Fruit fly (Drosophila melanogaster) whole organism, embryonic: ENCODE measurements around the gene asun.

Source experiments
- Abd-B ChIP-seq: fragments of 200-800 bp; sonication (Bioruptor generic); optimal IDR thresholded peaks from 2 replicates; lab custom pipeline; 2018; ENCODE audit warnings: missing biosample characterization, mild to moderate bottlenecking, missing genetic modification characterization, moderate library complexity
- Atf-2 ChIP-seq: fragments of 200-800 bp; sonication (Bioruptor generic); optimal IDR thresholded peaks from 2 replicates; lab custom pipeline; 2016; ENCODE audit warnings: missing biosample characterization, missing genetic modification characterization
- Atf3 ChIP-seq: fragments of 200-800 bp; sonication (Bioruptor generic); optimal IDR thresholded peaks from 3 replicates; lab custom pipeline; 2016; ENCODE audit warnings: missing biosample characterization, missing genetic modification characterization
- CG10267 ChIP-seq: fragments of 200-800 bp; sonication (Bioruptor generic); optimal IDR thresholded peaks from 2 replicates; lab custom pipeline; 2018; ENCODE audit warnings: missing biosample characterization, mild to moderate bottlenecking, missing genetic modification characterization, moderate library complexity
- CG12391 ChIP-seq: fragments of 200-800 bp; sonication (Bioruptor generic); optimal IDR thresholded peaks from 3 replicates; lab custom pipeline; 2018; ENCODE audit warnings: missing biosample characterization, mild to moderate bottlenecking, missing genetic modification characterization, moderate library complexity
- CG15269 ChIP-seq: fragments of 200-800 bp; sonication (Bioruptor generic); optimal IDR thresholded peaks from 2 replicates; lab custom pipeline; 2018; ENCODE audit warnings: missing biosample characterization, mild to moderate bottlenecking, missing genetic modification characterization, moderate library complexity
- CG1602 ChIP-seq: fragments of 200-800 bp; sonication (Bioruptor generic); optimal IDR thresholded peaks from 3 replicates; lab custom pipeline; 2016; ENCODE audit warnings: missing biosample characterization, missing genetic modification characterization
- CG18262 ChIP-seq: fragments of 200-800 bp; optimal IDR thresholded peaks from 3 replicates; lab custom pipeline; 2019; ENCODE audit warnings: missing biosample characterization, mild to moderate bottlenecking, missing genetic modification characterization, moderate library complexity
- CG33557 ChIP-seq: fragments of 200-800 bp; sonication (Bioruptor generic); optimal IDR thresholded peaks from 2 replicates; lab custom pipeline; 2019; ENCODE audit warnings: missing biosample characterization, mild to moderate bottlenecking, missing genetic modification characterization, moderate library complexity
- CG34224 ChIP-seq: fragments of 200-800 bp; sonication (Bioruptor generic); IDR thresholded peaks from 3 replicates; pipeline ENCODE4 v1.3.6; 2022; ENCODE audit warnings: missing biosample characterization, missing genetic modification characterization; ENCODE audit not compliant: partially characterized antibody
- CG34422 ChIP-seq: fragments of 200-800 bp; sonication (Bioruptor generic); IDR thresholded peaks from 3 replicates; pipeline ENCODE4 v1.3.6; 2022; ENCODE audit warnings: missing biosample characterization, missing genetic modification characterization
- CG4404 ChIP-seq: fragments of 200-800 bp; sonication (Bioruptor generic); IDR thresholded peaks from 2 replicates; pipeline ENCODE4 v1.3.6; 2022; ENCODE audit warnings: missing biosample characterization, missing genetic modification characterization
- CG5180 ChIP-seq: fragments of 200-800 bp; sonication (Bioruptor generic); optimal IDR thresholded peaks from 3 replicates; lab custom pipeline; 2017; ENCODE audit warnings: missing biosample characterization, missing genetic modification characterization, mild to moderate bottlenecking, moderate library complexity, missing genetic modification reagents
- CG6654 ChIP-seq: fragments of 200-800 bp; sonication (Bioruptor generic); optimal IDR thresholded peaks from 2 replicates; lab custom pipeline; 2017; ENCODE audit warnings: missing biosample characterization, mild to moderate bottlenecking, missing genetic modification characterization
- CG8765 ChIP-seq: fragments of 200-800 bp; sonication (Bioruptor generic); IDR thresholded peaks from 2 replicates; pipeline ENCODE4 v1.3.6; 2022; ENCODE audit warnings: missing biosample characterization, missing genetic modification characterization
- CG9609 ChIP-seq: fragments of 200-800 bp; sonication (Bioruptor generic); optimal IDR thresholded peaks from 3 replicates; lab custom pipeline; 2016; ENCODE audit warnings: missing biosample characterization, missing genetic modification characterization
- CkIIα-i1 ChIP-seq: fragments of 200-800 bp; sonication (Bioruptor generic); IDR thresholded peaks from 2 replicates; pipeline ENCODE4 v1.3.6; 2022; ENCODE audit warnings: missing biosample characterization, missing genetic modification characterization
- CoRest ChIP-seq: fragments of 200-800 bp; sonication (Bioruptor generic); optimal IDR thresholded peaks from 3 replicates; lab custom pipeline; 2018; ENCODE audit warnings: missing biosample characterization, mild to moderate bottlenecking, missing genetic modification characterization, moderate library complexity
- Dref ChIP-seq: fragments of 200-800 bp; sonication (Bioruptor generic); IDR thresholded peaks from 2 replicates; pipeline ENCODE4 v1.3.6; 2022; ENCODE audit warnings: missing biosample characterization, missing genetic modification characterization
- H2.0 ChIP-seq: fragments of 200-800 bp; sonication (Bioruptor generic); IDR thresholded peaks from 2 replicates; pipeline ENCODE4 v1.3.6; 2022; ENCODE audit warnings: missing biosample characterization, missing genetic modification characterization
- HLH4C ChIP-seq: fragments of 200-800 bp; sonication (Bioruptor generic); IDR thresholded peaks from 3 replicates; pipeline ENCODE4 v1.3.6; 2022; ENCODE audit warnings: missing biosample characterization, missing genetic modification characterization; ENCODE audit not compliant: partially characterized antibody
- Hsf ChIP-seq: fragments of 200-800 bp; sonication (Bioruptor generic); optimal IDR thresholded peaks from 3 replicates; lab custom pipeline; 2016; ENCODE audit warnings: missing biosample characterization, missing genetic modification characterization
- MESR4 ChIP-seq: fragments of 200-800 bp; sonication (Bioruptor generic); optimal IDR thresholded peaks from 2 replicates; lab custom pipeline; 2018; ENCODE audit warnings: missing biosample characterization, mild to moderate bottlenecking, missing genetic modification characterization, moderate library complexity
- NC2β ChIP-seq: fragments of 200-800 bp; sonication (Bioruptor generic); optimal IDR thresholded peaks from 2 replicates; lab custom pipeline; 2016; ENCODE audit warnings: missing biosample characterization, missing genetic modification characterization
- Sry-β ChIP-seq: fragments of 200-800 bp; sonication (Bioruptor generic); optimal IDR thresholded peaks from 2 replicates; lab custom pipeline; 2018; ENCODE audit warnings: missing biosample characterization, mild to moderate bottlenecking, missing genetic modification characterization, moderate library complexity
- Ssrp ChIP-seq: fragments of 200-800 bp; sonication (Bioruptor generic); optimal IDR thresholded peaks from 2 replicates; lab custom pipeline; 2018; ENCODE audit warnings: missing biosample characterization, mild to moderate bottlenecking, missing genetic modification characterization, moderate library complexity
- amos ChIP-seq: fragments of 200-800 bp; sonication (Bioruptor generic); IDR thresholded peaks from 2 replicates; pipeline ENCODE4 v1.3.6; 2022; ENCODE audit warnings: missing biosample characterization, missing genetic modification characterization; ENCODE audit not compliant: partially characterized antibody
- ase ChIP-seq: fragments of 200-800 bp; sonication (Bioruptor generic); IDR thresholded peaks from 3 replicates; pipeline ENCODE4 v1.3.6; 2022; ENCODE audit warnings: missing biosample characterization, missing genetic modification characterization
- ash1 ChIP-seq: fragments of 200-800 bp; sonication (Bioruptor generic); optimal IDR thresholded peaks from 2 replicates; lab custom pipeline; 2018; ENCODE audit warnings: missing biosample characterization, mild to moderate bottlenecking, missing genetic modification characterization
- bigmax ChIP-seq: fragments of 200-800 bp; sonication (Bioruptor generic); optimal IDR thresholded peaks from 2 replicates; lab custom pipeline; 2018; ENCODE audit warnings: missing biosample characterization, mild to moderate bottlenecking, missing genetic modification characterization
- bowl ChIP-seq: fragments of 200-800 bp; sonication (Bioruptor generic); IDR thresholded peaks from 2 replicates; pipeline ENCODE4 v1.3.6; 2022; ENCODE audit warnings: missing biosample characterization, missing genetic modification characterization
- bsh ChIP-seq, 2 experiments: fragments of 200-800 bp; sonication (Bioruptor generic); optimal IDR thresholded peaks; 2 replicates each; lab custom pipeline; 2017 to 2018; ENCODE audit warnings: mild to moderate bottlenecking in 2 of 2, missing biosample characterization in 2 of 2, missing genetic modification characterization in 2 of 2, moderate library complexity in 1 of 2
- cad ChIP-seq: fragments of >200 bp; optimal IDR thresholded peaks from 2 replicates; lab custom pipeline; 2017; ENCODE audit warnings: missing biosample characterization, missing genetic modification characterization
- chinmo ChIP-seq: fragments of 200-800 bp; sonication (Bioruptor generic); IDR thresholded peaks from 4 replicates; pipeline ENCODE4 v1.3.6; 2022; ENCODE audit warnings: missing biosample characterization, missing genetic modification characterization; ENCODE audit not compliant: partially characterized antibody
- esg ChIP-seq: fragments of 200-800 bp; sonication (Bioruptor generic); conservative IDR thresholded peaks from 2 replicates; pipeline ENCODE4 v1.3.6; 2022; ENCODE audit warnings: missing biosample characterization, missing genetic modification characterization
- gt ChIP-seq: fragments of 200-800 bp; sonication (Bioruptor generic); IDR thresholded peaks from 2 replicates; pipeline ENCODE4 v1.3.6; 2022; ENCODE audit warnings: missing biosample characterization, missing genetic modification characterization
- lilli ChIP-seq: fragments of 200-800 bp; sonication (Bioruptor generic); optimal IDR thresholded peaks from 3 replicates; lab custom pipeline; 2016; ENCODE audit warnings: missing biosample characterization, missing genetic modification characterization
- lola ChIP-seq, 3 experiments: fragments of >200 bp in 2 of 3; fragments of 200-800 bp in 1 of 3; sonication (Bioruptor generic) in 1 of 3; optimal IDR thresholded peaks; 2 replicates each; lab custom pipeline; 2017 to 2019; ENCODE audit warnings: missing biosample characterization in 3 of 3, missing genetic modification characterization in 3 of 3, mild to moderate bottlenecking in 1 of 3, moderate library complexity in 1 of 3
- mirr ChIP-seq: fragments of 200-800 bp; sonication (Bioruptor generic); optimal IDR thresholded peaks from 3 replicates; lab custom pipeline; 2018; ENCODE audit warnings: missing biosample characterization, mild to moderate bottlenecking, missing genetic modification characterization
- onecut ChIP-seq: fragments of 200-800 bp; sonication (Bioruptor generic); IDR thresholded peaks from 2 replicates; pipeline ENCODE4 v1.3.6; 2022; ENCODE audit warnings: missing biosample characterization, missing genetic modification characterization
- phol ChIP-seq: fragments of 200-800 bp; sonication (Bioruptor generic); optimal IDR thresholded peaks from 3 replicates; lab custom pipeline; 2018; ENCODE audit warnings: missing biosample characterization, mild to moderate bottlenecking, missing genetic modification characterization, moderate library complexity
- run ChIP-seq: fragments of 200-800 bp; sonication (Bioruptor generic); optimal IDR thresholded peaks from 3 replicates; lab custom pipeline; 2018; ENCODE audit warnings: missing biosample characterization, mild to moderate bottlenecking, missing genetic modification characterization
- sens ChIP-seq: fragments of 200-800 bp; sonication (Bioruptor generic); peaks from one replicate; lab custom pipeline; 2016; ENCODE audit warnings: missing biosample characterization, missing genetic modification characterization
- slbo ChIP-seq: fragments of 200-800 bp; sonication (Bioruptor generic); IDR thresholded peaks from 2 replicates; pipeline ENCODE4 v1.3.6; 2022; ENCODE audit warnings: missing biosample characterization, missing genetic modification characterization
- tin ChIP-seq: fragments of 200-800 bp; sonication (Bioruptor generic); optimal IDR thresholded peaks from 3 replicates; lab custom pipeline; 2016; ENCODE audit warnings: missing biosample characterization, missing genetic modification characterization
- tio ChIP-seq: fragments of 200-800 bp; sonication (Bioruptor generic); optimal IDR thresholded peaks from 2 replicates; lab custom pipeline; 2017; ENCODE audit warnings: missing biosample characterization, missing genetic modification characterization, inconsistent platforms
- trh ChIP-seq: fragments of 200-800 bp; sonication (Bioruptor generic); optimal IDR thresholded peaks from 2 replicates; lab custom pipeline; 2016; ENCODE audit warnings: missing biosample characterization, missing genetic modification characterization
- tup ChIP-seq: fragments of 200-800 bp; sonication (Bioruptor generic); optimal IDR thresholded peaks from 2 replicates; lab custom pipeline; 2016; ENCODE audit warnings: missing biosample characterization, mild to moderate bottlenecking, missing genetic modification characterization, moderate library complexity
- tx ChIP-seq: fragments of 200-800 bp; sonication (Bioruptor generic); optimal IDR thresholded peaks from 2 replicates; lab custom pipeline; 2016; ENCODE audit warnings: missing biosample characterization, missing genetic modification characterization
- vvl ChIP-seq: fragments of 200-800 bp; sonication (Bioruptor generic); IDR thresholded peaks from 2 replicates; pipeline ENCODE4 v1.3.6; 2022; ENCODE audit warnings: missing biosample characterization, missing genetic modification characterization
- wek ChIP-seq: fragments of 200-800 bp; sonication (Bioruptor generic); optimal IDR thresholded peaks from 3 replicates; lab custom pipeline; 2018; ENCODE audit warnings: missing biosample characterization, mild to moderate bottlenecking, missing genetic modification characterization, moderate library complexity

Gene asun

DNA sequence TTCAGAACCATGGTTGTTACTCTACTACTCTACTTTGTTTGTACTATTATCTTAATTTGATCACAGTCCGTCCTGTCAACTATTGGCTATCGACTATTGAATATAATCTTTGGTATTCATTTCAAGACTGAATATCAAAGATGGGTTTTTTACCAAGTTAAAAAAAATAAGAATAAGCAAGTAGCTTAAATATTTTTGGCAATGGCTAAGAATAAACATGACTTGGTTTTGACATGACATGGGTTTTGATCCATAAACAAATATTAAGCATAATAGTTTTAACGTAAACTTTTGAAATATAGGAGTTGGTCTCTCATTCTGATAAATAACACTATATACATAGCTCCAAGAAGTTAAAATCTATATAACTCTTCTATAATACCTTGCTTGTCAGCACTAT, 22.2 kb upstream of the asun start (continued):
- TF ChIP-seq bsh (GFP tag; optimal IDR thresholded peaks at IDR 0.05; lab: Kevin White, UChicago) (no peak), CG12391 (tag; lab: Kevin White, UChicago) (peak; percentile 18), amos (GFP tag; lab: Robert Waterston, UW) (no peak), Atf-2 (GFP tag; lab: Kevin White, UChicago) (no peak), Sry-β (no peak), mirr (GFP tag; lab: Kevin White, UChicago) (no peak), chinmo (GFP tag; lab: Robert Waterston, UW) (no peak), CG18262 (tag; lab: Kevin White, UChicago) (no peak), tx (GFP tag; lab: Kevin White, UChicago) (no peak), ash1 (GFP tag; lab: Kevin White, UChicago) (no peak), CG4404 (GFP tag; lab: Robert Waterston, UW) (no peak), sens (GFP tag; lab: Kevin White, UChicago) (peak; percentile 60), CkIIα-i1 (GFP tag; lab: Robert Waterston, UW) (no peak), CG10267 (tag; lab: Kevin White, UChicago) (no peak), HLH4C (GFP tag; lab: Robert Waterston, UW) (no peak), CG5180 (GFP tag; lab: Kevin White, UChicago) (no peak), Atf3 (no peak), trh (GFP tag; lab: Kevin White, UChicago) (no peak), run (no peak), ase (GFP tag; lab: Robert Waterston, UW) (no peak), wek (GFP tag; lab: Kevin White, UChicago) (no peak), onecut (GFP tag; lab: Robert Waterston, UW) (no peak), bowl (GFP tag; lab: Robert Waterston, UW) (no peak), esg (GFP tag; lab: Robert Waterston, UW) (no peak), Ssrp (tag; lab: Kevin White, UChicago) (peak; percentile 6), CG8765 (no peak), CG9609 (GFP tag; lab: Kevin White, UChicago) (no peak), CG34422 (no peak), bigmax (no peak), CG6654 (GFP tag; lab: Kevin White, UChicago) (no peak), NC2β (no peak), Abd-B (GFP tag; lab: Kevin White, UChicago) (no peak), cad (GFP tag; lab: Kevin White, UChicago) (no peak), tin (GFP tag; lab: Kevin White, UChicago) (no peak), Hsf (GFP tag; lab: Kevin White, UChicago) (no peak), gt (GFP tag; lab: Robert Waterston, UW) (no peak), lola (GFP tag; optimal IDR thresholded peaks at IDR 0.05; lab: Kevin White, UChicago) (peak in 1 of 3 experiments; percentile 68), lilli (GFP tag; lab: Kevin White, UChicago) (no peak), CG1602 (GFP tag; lab: Kevin White, UChicago) (no peak), CoRest (tag; lab: Kevin White, UChicago) (peak; percentile 60), vvl (GFP tag; lab: Robert Waterston, UW) (no peak), tio (GFP tag; lab: Kevin White, UChicago) (peak; percentile 73), phol (tag; lab: Kevin White, UChicago) (peak; percentile 38), CG34224 (GFP tag; lab: Robert Waterston, UW) (no peak), MESR4 (GFP tag; lab: Kevin White, UChicago) (no peak), H2.0 (GFP tag; lab: Robert Waterston, UW) (no peak), CG15269 (tag; lab: Kevin White, UChicago) (no peak), tup (no peak), Dref (GFP tag; lab: Robert Waterston, UW) (no peak), slbo (no peak), CG33557 (GFP tag; lab: Kevin White, UChicago) (no peak)
